Fruit fly (Drosophila melanogaster) whole organism, embryonic: Measurements from ENCODE around the gene mRpL24.

Experiments used
- ATbp ChIP-seq: fragments of 200-800 bp; sonication (Bioruptor generic); optimal IDR thresholded peaks from 2 replicates; lab custom pipeline; 2017; ENCODE audit warnings: missing biosample characterization, mild to moderate bottlenecking, missing genetic modification characterization, missing genetic modification reagents
- Ada2b ChIP-seq: fragments of 200-800 bp; sonication (Bioruptor generic); IDR thresholded peaks from 2 replicates; pipeline ENCODE4 v1.3.6; 2022; ENCODE audit warnings: missing biosample characterization, missing genetic modification characterization
- Asciz ChIP-seq: fragments of 200-800 bp; sonication (Bioruptor generic); optimal IDR thresholded peaks from 2 replicates; lab custom pipeline; 2017; ENCODE audit warnings: missing biosample characterization, mild to moderate bottlenecking, missing genetic modification characterization, missing genetic modification reagents
- Blimp-1 ChIP-seq: fragments of 200-800 bp; sonication (Bioruptor generic); optimal IDR thresholded peaks from 3 replicates; lab custom pipeline; 2018; ENCODE audit warnings: missing biosample characterization, missing genetic modification characterization, mild to moderate bottlenecking, moderate library complexity, missing genetic modification reagents
- C15 ChIP-seq: fragments of 200-800 bp; sonication (Bioruptor generic); IDR thresholded peaks from 3 replicates; pipeline ENCODE4 v1.3.6; 2022; ENCODE audit warnings: missing biosample characterization, missing genetic modification characterization
- CG10147 ChIP-seq: fragments of 200-800 bp; sonication (Bioruptor generic); optimal IDR thresholded peaks from 2 replicates; lab custom pipeline; 2019; ENCODE audit warnings: missing biosample characterization, mild to moderate bottlenecking, missing genetic modification characterization, moderate library complexity
- CG10654 ChIP-seq: fragments of 200-800 bp; sonication (Bioruptor generic); optimal IDR thresholded peaks from 2 replicates; lab custom pipeline; 2016; ENCODE audit warnings: missing biosample characterization, missing genetic modification characterization
- CG12391 ChIP-seq: fragments of 200-800 bp; sonication (Bioruptor generic); optimal IDR thresholded peaks from 3 replicates; lab custom pipeline; 2018; ENCODE audit warnings: missing biosample characterization, mild to moderate bottlenecking, missing genetic modification characterization, moderate library complexity
- CG17385 ChIP-seq: fragments of 200-800 bp; sonication (Bioruptor generic); optimal IDR thresholded peaks from 3 replicates; lab custom pipeline; 2018; ENCODE audit warnings: missing biosample characterization, mild to moderate bottlenecking, missing genetic modification characterization
- CG17568 ChIP-seq: fragments of 200-800 bp; sonication (Bioruptor generic); optimal IDR thresholded peaks from 2 replicates; lab custom pipeline; 2018; ENCODE audit warnings: missing biosample characterization, mild to moderate bottlenecking, missing genetic modification characterization, moderate library complexity
- CG2120 ChIP-seq: fragments of 200-800 bp; sonication (Bioruptor generic); optimal IDR thresholded peaks from 3 replicates; lab custom pipeline; 2016; ENCODE audit warnings: missing biosample characterization, missing genetic modification characterization
- CG34224 ChIP-seq: fragments of 200-800 bp; sonication (Bioruptor generic); IDR thresholded peaks from 3 replicates; pipeline ENCODE4 v1.3.6; 2022; ENCODE audit warnings: missing biosample characterization, missing genetic modification characterization; ENCODE audit not compliant: partially characterized antibody
- CG4730 ChIP-seq: fragments of 200-800 bp; sonication (Bioruptor generic); IDR thresholded peaks from 2 replicates; pipeline ENCODE4 v1.3.6; 2022; ENCODE audit warnings: missing biosample characterization, missing genetic modification characterization
- CG5180 ChIP-seq: fragments of 200-800 bp; sonication (Bioruptor generic); optimal IDR thresholded peaks from 3 replicates; lab custom pipeline; 2017; ENCODE audit warnings: missing biosample characterization, missing genetic modification characterization, mild to moderate bottlenecking, moderate library complexity, missing genetic modification reagents
- CG6689 ChIP-seq: fragments of 200-800 bp; sonication (Bioruptor generic); IDR thresholded peaks from 2 replicates; pipeline ENCODE4 v1.3.6; 2022; ENCODE audit warnings: missing biosample characterization, missing genetic modification characterization
- CG7271 ChIP-seq: fragments of 200-800 bp; sonication (Bioruptor generic); optimal IDR thresholded peaks from 2 replicates; lab custom pipeline; 2018; ENCODE audit warnings: missing biosample characterization, mild to moderate bottlenecking, missing genetic modification characterization, moderate library complexity
- CG7963 ChIP-seq: fragments of 200-800 bp; sonication (Bioruptor generic); IDR thresholded peaks from 3 replicates; pipeline ENCODE4 v1.3.6; 2022; ENCODE audit warnings: missing biosample characterization, missing genetic modification characterization; ENCODE audit not compliant: partially characterized antibody
- D19A ChIP-seq: fragments of 200-800 bp; optimal IDR thresholded peaks from 3 replicates; lab custom pipeline; 2019; ENCODE audit warnings: missing biosample characterization, mild to moderate bottlenecking, missing genetic modification characterization, moderate library complexity
- Dfd ChIP-seq, 2 experiments: fragments of >200 bp; optimal IDR thresholded peaks; 2 replicates each; lab custom pipeline; 2017; ENCODE audit warnings: missing biosample characterization in 2 of 2, missing genetic modification characterization in 2 of 2
- Dip3 ChIP-seq: fragments of 200-800 bp; sonication (Bioruptor generic); optimal IDR thresholded peaks from 3 replicates; lab custom pipeline; 2016; ENCODE audit warnings: missing biosample characterization, missing genetic modification characterization
- Gsc ChIP-seq: fragments of 200-800 bp; sonication (Bioruptor generic); IDR thresholded peaks from 2 replicates; pipeline ENCODE4 v1.3.6; 2022; ENCODE audit warnings: missing biosample characterization, missing genetic modification characterization
- Gug ChIP-seq: fragments of 200-800 bp; sonication (Bioruptor generic); IDR thresholded peaks from 4 replicates; pipeline ENCODE4 v1.3.6; 2022; ENCODE audit warnings: missing biosample characterization, missing genetic modification characterization
- HHEX ChIP-seq: fragments of 200-800 bp; sonication (Bioruptor generic); optimal IDR thresholded peaks from 3 replicates; lab custom pipeline; 2017; ENCODE audit warnings: missing biosample characterization, mild to moderate bottlenecking, missing genetic modification characterization, missing genetic modification reagents
- Hr51 ChIP-seq, 2 experiments: fragments of 200-800 bp; sonication (Bioruptor generic); optimal IDR thresholded peaks; 2 replicates in 1 of 2; 3 replicates in 1 of 2; lab custom pipeline; 2016 to 2018; ENCODE audit warnings: missing biosample characterization in 2 of 2, missing genetic modification characterization in 2 of 2, mild to moderate bottlenecking in 1 of 2, moderate library complexity in 1 of 2
- Hr78 ChIP-seq, 2 experiments: fragments of 200-800 bp in 1 of 2; fragments of >200 bp in 1 of 2; sonication (Bioruptor generic) in 1 of 2; optimal IDR thresholded peaks; 2 replicates each; lab custom pipeline; 2017 to 2019; ENCODE audit warnings: missing biosample characterization in 2 of 2, missing genetic modification characterization in 2 of 2, mild to moderate bottlenecking in 1 of 2, moderate library complexity in 1 of 2
- MBD-R2 ChIP-seq: fragments of 200-800 bp; sonication (Bioruptor generic); IDR thresholded peaks from 2 replicates; pipeline ENCODE4 v1.3.6; 2022; ENCODE audit warnings: missing biosample characterization, missing genetic modification characterization
- Max ChIP-seq: fragments of 200-800 bp; sonication (Bioruptor generic); optimal IDR thresholded peaks from 2 replicates; lab custom pipeline; 2016; ENCODE audit warnings: missing biosample characterization, mild to moderate bottlenecking, missing genetic modification characterization
- Sox100B ChIP-seq: fragments of 200-800 bp; sonication (Bioruptor generic); optimal IDR thresholded peaks from 3 replicates; lab custom pipeline; 2018; ENCODE audit warnings: missing biosample characterization, mild to moderate bottlenecking, missing genetic modification characterization
- Stat92E ChIP-seq, 3 experiments: fragments of >200 bp in 2 of 3; fragments of 200-800 bp in 1 of 3; sonication (Bioruptor generic) in 1 of 3; optimal IDR thresholded peaks; 2 replicates each; lab custom pipeline; 2017 to 2019; ENCODE audit warnings: missing biosample characterization in 3 of 3, missing genetic modification characterization in 3 of 3, mild to moderate bottlenecking in 1 of 3, moderate library complexity in 1 of 3
- Taf1 ChIP-seq: fragments of 200-800 bp; sonication (Bioruptor generic); IDR thresholded peaks from 2 replicates; pipeline ENCODE4 v1.3.6; 2022; ENCODE audit warnings: missing biosample characterization, missing genetic modification characterization
- ab ChIP-seq: fragments of 200-800 bp; sonication (Bioruptor generic); optimal IDR thresholded peaks from 2 replicates; lab custom pipeline; 2016; ENCODE audit warnings: missing biosample characterization, missing genetic modification characterization
- ac ChIP-seq: fragments of 200-800 bp; sonication (Bioruptor generic); optimal IDR thresholded peaks from 3 replicates; lab custom pipeline; 2017; ENCODE audit warnings: missing biosample characterization, mild to moderate bottlenecking, missing genetic modification characterization
- bbx ChIP-seq: fragments of 200-800 bp; sonication (Bioruptor generic); IDR thresholded peaks from 2 replicates; pipeline ENCODE4 v1.3.6; 2022; ENCODE audit warnings: missing biosample characterization, missing genetic modification characterization; ENCODE audit not compliant: partially characterized antibody
- bigmax ChIP-seq: fragments of 200-800 bp; sonication (Bioruptor generic); optimal IDR thresholded peaks from 2 replicates; lab custom pipeline; 2018; ENCODE audit warnings: missing biosample characterization, mild to moderate bottlenecking, missing genetic modification characterization
- croc ChIP-seq: fragments of 200-800 bp; sonication (Bioruptor generic); conservative IDR thresholded peaks from 3 replicates; pipeline ENCODE4 v1.3.6; 2022; ENCODE audit warnings: missing biosample characterization, missing genetic modification characterization
- hbn ChIP-seq: fragments of 200-800 bp; sonication (Bioruptor generic); IDR thresholded peaks from 2 replicates; pipeline ENCODE4 v1.3.6; 2022; ENCODE audit warnings: missing biosample characterization, missing genetic modification characterization; ENCODE audit not compliant: partially characterized antibody
- mirr ChIP-seq: fragments of 200-800 bp; sonication (Bioruptor generic); optimal IDR thresholded peaks from 3 replicates; lab custom pipeline; 2018; ENCODE audit warnings: missing biosample characterization, mild to moderate bottlenecking, missing genetic modification characterization
- nau ChIP-seq: fragments of 200-800 bp; sonication (Bioruptor generic); optimal IDR thresholded peaks from 3 replicates; lab custom pipeline; 2017; ENCODE audit warnings: missing biosample characterization, mild to moderate bottlenecking, missing genetic modification characterization, missing genetic modification reagents
- pb ChIP-seq: fragments of 200-800 bp; sonication (Bioruptor generic); optimal IDR thresholded peaks from 3 replicates; lab custom pipeline; 2016; ENCODE audit warnings: missing biosample characterization, missing genetic modification characterization
- phol ChIP-seq: fragments of 200-800 bp; sonication (Bioruptor generic); optimal IDR thresholded peaks from 3 replicates; lab custom pipeline; 2018; ENCODE audit warnings: missing biosample characterization, mild to moderate bottlenecking, missing genetic modification characterization, moderate library complexity
- prd ChIP-seq, 3 experiments: fragments of >200 bp in 2 of 3; fragments of 200-800 bp in 1 of 3; sonication (Bioruptor generic) in 1 of 3; optimal IDR thresholded peaks in 2 of 3; IDR thresholded peaks in 1 of 3; 2 replicates in 2 of 3; 3 replicates in 1 of 3; pipeline versions ENCODE4 v1.3.6 to Lab custom; 2017 to 2022; ENCODE audit warnings: missing biosample characterization in 1 of 3, missing genetic modification characterization in 1 of 3
- psq ChIP-seq: fragments of 200-800 bp; sonication (Bioruptor generic); optimal IDR thresholded peaks from 2 replicates; lab custom pipeline; 2017; ENCODE audit warnings: missing biosample characterization, missing genetic modification characterization
- run ChIP-seq: fragments of 200-800 bp; sonication (Bioruptor generic); optimal IDR thresholded peaks from 3 replicates; lab custom pipeline; 2018; ENCODE audit warnings: missing biosample characterization, mild to moderate bottlenecking, missing genetic modification characterization
- sna ChIP-seq: fragments of 200-800 bp; sonication (Bioruptor generic); IDR thresholded peaks from 2 replicates; pipeline ENCODE4 v1.3.6; 2022; ENCODE audit warnings: missing biosample characterization, missing genetic modification characterization; ENCODE audit not compliant: partially characterized antibody
- ssp ChIP-seq: fragments of 200-800 bp; sonication (Bioruptor generic); IDR thresholded peaks from 2 replicates; pipeline ENCODE4 v1.3.6; 2022; ENCODE audit warnings: missing biosample characterization, missing genetic modification characterization
- tx ChIP-seq: fragments of 200-800 bp; sonication (Bioruptor generic); optimal IDR thresholded peaks from 2 replicates; lab custom pipeline; 2016; ENCODE audit warnings: missing biosample characterization, missing genetic modification characterization
- unpg ChIP-seq: fragments of 200-800 bp; sonication (Bioruptor generic); optimal IDR thresholded peaks from 3 replicates; lab custom pipeline; 2018; ENCODE audit warnings: missing biosample characterization, mild to moderate bottlenecking, missing genetic modification characterization, moderate library complexity
- zfh1 ChIP-seq: fragments of 200-800 bp; sonication (Bioruptor generic); IDR thresholded peaks from 3 replicates; pipeline ENCODE4 v1.3.6; 2022; ENCODE audit warnings: missing biosample characterization, missing genetic modification characterization

mRpL24 gene

DNA sequence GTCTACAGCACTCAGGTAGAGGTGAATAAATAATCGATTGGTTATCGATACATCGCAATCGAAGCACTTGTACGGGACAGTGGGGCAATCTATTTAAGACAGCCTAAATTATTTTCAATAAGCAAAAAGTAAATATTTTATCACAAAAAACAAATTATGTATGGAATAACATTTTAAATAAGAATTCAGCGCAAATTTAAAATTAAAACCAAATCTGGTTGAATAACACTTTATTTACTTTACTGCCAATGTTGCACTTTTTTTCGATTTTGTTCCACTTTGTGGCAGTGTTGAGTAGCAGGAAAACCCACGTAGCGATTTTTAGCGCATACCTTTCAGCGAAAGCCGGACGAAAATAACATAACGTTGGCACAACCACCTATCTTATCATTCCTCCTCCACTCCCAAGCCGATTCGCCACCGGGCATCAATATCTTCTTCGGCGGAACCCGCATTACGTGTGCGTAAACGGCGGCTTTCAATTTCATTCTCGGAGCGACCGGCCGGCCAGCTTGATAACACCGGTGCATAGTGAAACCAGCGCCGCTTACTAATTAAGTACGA is 31.9 kb upstream of the mRpL24 start, which contains the start of the genes Gmd and CG3792 (continued):
- TF ChIP-seq CG17568 (GFP tag; lab: Kevin White, UChicago) (no peak), C15 (GFP tag; lab: Robert Waterston, UW) (peak; percentile 92), prd (optimal IDR thresholded peaks at IDR 0.05; lab: Kevin White, UChicago) (no peak), prd (GFP tag; IDR thresholded peaks at IDR 0.05; lab: Robert Waterston, UW) (peak; percentile 97), Dfd (GFP tag; optimal IDR thresholded peaks at IDR 0.05; lab: Kevin White, UChicago) (no peak), CG4730 (peak; percentile 95), Gsc (peak; percentile 87), ATbp (GFP tag; lab: Kevin White, UChicago) (no peak), CG2120 (GFP tag; lab: Kevin White, UChicago) (peak; percentile 97), CG10654 (GFP tag; lab: Kevin White, UChicago) (peak; percentile 92), ab (GFP tag; lab: Kevin White, UChicago) (peak; percentile 84), CG12391 (tag; lab: Kevin White, UChicago) (peak; percentile 94), Taf1 (peak; percentile 95), Gug (GFP tag; lab: Robert Waterston, UW) (peak; percentile 94), Dip3 (GFP tag; lab: Kevin White, UChicago) (peak; percentile 92), unpg (GFP tag; lab: Kevin White, UChicago) (peak; percentile 96), CG17385 (GFP tag; lab: Kevin White, UChicago) (peak; percentile 85), Hr51 (GFP tag; optimal IDR thresholded peaks at IDR 0.05; lab: Kevin White, UChicago) (peak; percentile 92 to 94), Asciz (GFP tag; lab: Kevin White, UChicago) (no peak), phol (tag; lab: Kevin White, UChicago) (peak; percentile 96), HHEX (peak; percentile 94), ac (peak; percentile 73), Stat92E (GFP tag; optimal IDR thresholded peaks at IDR 0.05; lab: Kevin White, UChicago) (peak in 1 of 3 experiments; percentile 82), tx (GFP tag; lab: Kevin White, UChicago) (peak; percentile 94), hbn (GFP tag; lab: Robert Waterston, UW) (peak; percentile 81), bigmax (no peak), CG7963 (peak; percentile 76), croc (GFP tag; lab: Robert Waterston, UW) (peak; percentile 94), Max (GFP tag; lab: Kevin White, UChicago) (peak; percentile 96), zfh1 (GFP tag; lab: Robert Waterston, UW) (peak; percentile 96), ssp (peak; percentile 91), Sox100B (no peak), psq (GFP tag; lab: Kevin White, UChicago) (peak; percentile 69), CG5180 (no peak), CG7271 (tag; lab: Kevin White, UChicago) (peak; percentile 77), sna (GFP tag; lab: Robert Waterston, UW) (peak; percentile 80), Ada2b (GFP tag; lab: Robert Waterston, UW) (peak; percentile 96), D19A (tag; lab: Kevin White, UChicago) (peak; percentile 91), CG6689 (GFP tag; lab: Robert Waterston, UW) (peak; percentile 97), nau (peak; percentile 90), CG34224 (GFP tag; lab: Robert Waterston, UW) (peak; percentile 89), Hr78 (GFP tag; optimal IDR thresholded peaks at IDR 0.05; lab: Kevin White, UChicago) (peak in 1 of 2 experiments; percentile 78), Blimp-1 (peak; percentile 91), run (tag; lab: Kevin White, UChicago) (peak; percentile 80), bbx (GFP tag; lab: Robert Waterston, UW) (peak; percentile 81), MBD-R2 (peak; percentile 97), CG10147 (GFP tag; lab: Kevin White, UChicago) (peak; percentile 94), pb (GFP tag; lab: Kevin White, UChicago) (peak; percentile 86), mirr (GFP tag; lab: Kevin White, UChicago) (peak; percentile 83)
